Fruit fly (Drosophila melanogaster): Measurements from ENCODE around the gene CG31415.

The CG31415 gene

dm6 chr3R:9725121-9725956 lies 18.0 kb upstream of the CG31415 start, which contains the start of gene hyd (continued):
- TF ChIP-seq slbo (GFP tag; IDR thresholded peaks at IDR 0.05) = no peak; the same call in 1 of the 2 replicates
- peak; percentile 88 for TF ChIP-seq Scr (GFP tag; IDR thresholded peaks at IDR 0.05; ENCODE audit: partially characterized antibody)
- no peak for TF ChIP-seq CG6683 (GFP tag; optimal IDR thresholded peaks at IDR 0.05)
- TF ChIP-seq CG11504 (tag; optimal IDR thresholded peaks at IDR 0.05) = no peak
- TF ChIP-seq pita (GFP tag; optimal IDR thresholded peaks at IDR 0.05) = peak; percentile 29
- no peak for TF ChIP-seq gem (tag; optimal IDR thresholded peaks at IDR 0.05)
- TF ChIP-seq Fer3 (tag; optimal IDR thresholded peaks at IDR 0.05) = no peak
- no peak for TF ChIP-seq CG43689 (GFP tag; IDR thresholded peaks at IDR 0.05)
- no peak for TF ChIP-seq toy (GFP tag; IDR thresholded peaks at IDR 0.05)
- TF ChIP-seq tap (tag; optimal IDR thresholded peaks at IDR 0.05) = no peak
- no peak for TF ChIP-seq Elba2 (GFP tag; optimal IDR thresholded peaks at IDR 0.05)
- no peak for TF ChIP-seq fd96Cb (tag; optimal IDR thresholded peaks at IDR 0.05)
- no peak for TF ChIP-seq HLH54F (GFP tag; optimal IDR thresholded peaks at IDR 0.05)
- no peak for TF ChIP-seq zfh1 (GFP tag; IDR thresholded peaks at IDR 0.05)
- TF ChIP-seq CG12299 (tag; optimal IDR thresholded peaks at IDR 0.05) = no peak
- no peak for TF ChIP-seq kah (GFP tag; optimal IDR thresholded peaks at IDR 0.05)
- TF ChIP-seq CG1647 (GFP tag; optimal IDR thresholded peaks at IDR 0.05) = no peak
- no peak for TF ChIP-seq Ravus (GFP tag; IDR thresholded peaks at IDR 0.05)
- no peak for TF ChIP-seq CG3407 (GFP tag; optimal IDR thresholded peaks at IDR 0.05)
- peak; percentile 77 for TF ChIP-seq CG12659 (GFP tag; optimal IDR thresholded peaks at IDR 0.05)
- TF ChIP-seq fru (optimal IDR thresholded peaks at IDR 0.05) = no peak
- peak; percentile 74 for TF ChIP-seq CG34224 (GFP tag; IDR thresholded peaks at IDR 0.05; ENCODE audit: partially characterized antibody)
- no peak for TF ChIP-seq CG18764 (GFP tag; optimal IDR thresholded peaks at IDR 0.05)
- peak; percentile 51 for TF ChIP-seq CG30020 (tag; optimal IDR thresholded peaks at IDR 0.05)
- no peak for TF ChIP-seq CG32532 (GFP tag; IDR thresholded peaks at IDR 0.05)
- TF ChIP-seq Opbp (GFP tag; IDR thresholded peaks at IDR 0.05; ENCODE audit: partially characterized antibody) = peak; percentile 87
- TF ChIP-seq Eip74EF (GFP tag; optimal IDR thresholded peaks at IDR 0.05) = no peak
- peak; percentile 76 for TF ChIP-seq YL-1 (GFP tag; optimal IDR thresholded peaks at IDR 0.05)
- TF ChIP-seq Pdp1 (GFP tag; optimal IDR thresholded peaks at IDR 0.05) = no peak
- TF ChIP-seq Fer1 (GFP tag; optimal IDR thresholded peaks at IDR 0.05) = peak; percentile 13
- no peak for TF ChIP-seq ATbp (GFP tag; optimal IDR thresholded peaks at IDR 0.05)
- TF ChIP-seq Ssrp (tag; optimal IDR thresholded peaks at IDR 0.05) = no peak
- peak; percentile 61; the same call in 1 of the 2 replicates for TF ChIP-seq nerfin-2 (GFP tag; IDR thresholded peaks at IDR 0.05; ENCODE audit: partially characterized antibody)
- no peak for TF ChIP-seq btn (GFP tag; optimal IDR thresholded peaks at IDR 0.05)
- no peak for TF ChIP-seq CG18011 (GFP tag; optimal IDR thresholded peaks at IDR 0.05)
- TF ChIP-seq danr (GFP tag; IDR thresholded peaks at IDR 0.05) = no peak
- TF ChIP-seq CG9727 (GFP tag; optimal IDR thresholded peaks at IDR 0.05) = no peak
- no peak for TF ChIP-seq eve (GFP tag; optimal IDR thresholded peaks at IDR 0.05)
- no peak for TF ChIP-seq CG10543 (GFP tag; optimal IDR thresholded peaks at IDR 0.05)
- no peak for TF ChIP-seq Nf-YB (GFP tag; optimal IDR thresholded peaks at IDR 0.05)
- no peak for TF ChIP-seq pho (GFP tag; optimal IDR thresholded peaks at IDR 0.05)
- TF ChIP-seq ab (GFP tag; optimal IDR thresholded peaks at IDR 0.05) = no peak
- peak; percentile 62 for TF ChIP-seq nmo (GFP tag; optimal IDR thresholded peaks at IDR 0.05)
- TF ChIP-seq CG12071 (GFP tag; optimal IDR thresholded peaks at IDR 0.05) = no peak
- TF ChIP-seq CG8359 (GFP tag; optimal IDR thresholded peaks at IDR 0.05; ENCODE audit: borderline replicate concordance) = no peak
- TF ChIP-seq zfh2 (GFP tag; optimal IDR thresholded peaks at IDR 0.05) = no peak
- TF ChIP-seq CG16815 (GFP tag; optimal IDR thresholded peaks at IDR 0.05) = no peak
- TF ChIP-seq CTCF (GFP tag; optimal IDR thresholded peaks at IDR 0.05) = peak; percentile 34
- no peak for TF ChIP-seq CG12769 (tag; optimal IDR thresholded peaks at IDR 0.05)
